Fruit fly (Drosophila melanogaster) whole organism, embryonic: ENCODE results near the gene CG9338.

Source experiments
- CG10267 ChIP-seq: fragments of 200-800 bp; sonication (Bioruptor generic); optimal IDR thresholded peaks from 2 replicates; lab custom pipeline; 2018; ENCODE audit warnings: missing biosample characterization, mild to moderate bottlenecking, missing genetic modification characterization, moderate library complexity
- CG10321 ChIP-seq: fragments of 200-800 bp; sonication (Bioruptor generic); IDR thresholded peaks from 2 replicates; pipeline ENCODE4 v1.3.6; 2022; ENCODE audit warnings: missing biosample characterization, missing genetic modification characterization
- CG10431 ChIP-seq: fragments of 200-800 bp; sonication (Bioruptor generic); optimal IDR thresholded peaks from 3 replicates; lab custom pipeline; 2018; ENCODE audit warnings: missing biosample characterization, mild to moderate bottlenecking, missing genetic modification characterization
- CG10543 ChIP-seq: fragments of 200-800 bp; sonication (Bioruptor generic); optimal IDR thresholded peaks from 3 replicates; lab custom pipeline; 2017; ENCODE audit warnings: missing biosample characterization, mild to moderate bottlenecking, missing genetic modification characterization, moderate library complexity
- CG10979 ChIP-seq: fragments of 200-800 bp; sonication (Bioruptor generic); optimal IDR thresholded peaks from 2 replicates; lab custom pipeline; 2018; ENCODE audit warnings: missing biosample characterization, mild to moderate bottlenecking, missing genetic modification characterization, moderate library complexity
- CG1233 ChIP-seq: fragments of 200-800 bp; sonication (Bioruptor generic); optimal IDR thresholded peaks from 4 replicates; lab custom pipeline; 2018; ENCODE audit warnings: missing biosample characterization, mild to moderate bottlenecking, missing genetic modification characterization
- CG13296 ChIP-seq: fragments of 200-800 bp; sonication (Bioruptor generic); optimal IDR thresholded peaks from 3 replicates; lab custom pipeline; 2018; ENCODE audit warnings: missing biosample characterization, mild to moderate bottlenecking, missing genetic modification characterization
- CG17328 ChIP-seq: fragments of 200-800 bp; sonication (Bioruptor generic); IDR thresholded peaks from 2 replicates; pipeline ENCODE4 v1.3.6; 2022; ENCODE audit warnings: missing biosample characterization, missing genetic modification characterization
- CG2129 ChIP-seq: fragments of 200-800 bp; sonication (Bioruptor generic); IDR thresholded peaks from 2 replicates; pipeline ENCODE4 v1.3.6; 2022; ENCODE audit warnings: missing biosample characterization, missing genetic modification characterization; ENCODE audit not compliant: partially characterized antibody
- CG30403 ChIP-seq: fragments of 200-800 bp; sonication (Bioruptor generic); optimal IDR thresholded peaks from 3 replicates; lab custom pipeline; 2016; ENCODE audit warnings: missing biosample characterization, missing genetic modification characterization
- CG31224 ChIP-seq: fragments of 200-800 bp; sonication (Bioruptor generic); IDR thresholded peaks from 2 replicates; pipeline ENCODE4 v1.3.6; 2022; ENCODE audit warnings: missing biosample characterization, missing genetic modification characterization
- CG3838 ChIP-seq: fragments of 200-800 bp; sonication (Bioruptor generic); optimal IDR thresholded peaks from 3 replicates; lab custom pipeline; 2016; ENCODE audit warnings: missing biosample characterization, missing genetic modification characterization
- CG3847 ChIP-seq: fragments of 200-800 bp; sonication (Bioruptor generic); IDR thresholded peaks from 2 replicates; pipeline ENCODE4 v1.3.6; 2022; ENCODE audit warnings: missing biosample characterization, missing genetic modification characterization
- CG4424 ChIP-seq: fragments of 200-800 bp; sonication (Bioruptor generic); optimal IDR thresholded peaks from 3 replicates; lab custom pipeline; 2016; ENCODE audit warnings: missing biosample characterization, missing genetic modification characterization
- CG7556 ChIP-seq: fragments of 200-800 bp; sonication (Bioruptor generic); optimal IDR thresholded peaks from 2 replicates; lab custom pipeline; 2017; ENCODE audit warnings: missing biosample characterization, mild to moderate bottlenecking, missing genetic modification characterization
- CG8290 ChIP-seq, 3 experiments: fragments of 200-800 bp; sonication (Bioruptor generic); optimal IDR thresholded peaks; 2 replicates each; lab custom pipeline; 2016 to 2019; ENCODE audit warnings: missing biosample characterization in 3 of 3, missing genetic modification characterization in 3 of 3, mild to moderate bottlenecking in 2 of 3, moderate library complexity in 1 of 3
- Deaf1 ChIP-seq: fragments of 200-800 bp; optimal IDR thresholded peaks from 3 replicates; lab custom pipeline; 2019; ENCODE audit warnings: missing biosample characterization, mild to moderate bottlenecking, missing genetic modification characterization, moderate library complexity
- Dfd ChIP-seq, 2 experiments: fragments of >200 bp; optimal IDR thresholded peaks; 2 replicates each; lab custom pipeline; 2017; ENCODE audit warnings: missing biosample characterization in 2 of 2, missing genetic modification characterization in 2 of 2
- Fer1 ChIP-seq: fragments of 200-800 bp; sonication (Bioruptor generic); optimal IDR thresholded peaks from 2 replicates; lab custom pipeline; 2017; ENCODE audit warnings: missing biosample characterization, mild to moderate bottlenecking, missing genetic modification characterization
- Gsc ChIP-seq: fragments of 200-800 bp; sonication (Bioruptor generic); IDR thresholded peaks from 2 replicates; pipeline ENCODE4 v1.3.6; 2022; ENCODE audit warnings: missing biosample characterization, missing genetic modification characterization
- Mad ChIP-seq: fragments of 200-800 bp; sonication (Bioruptor generic); optimal IDR thresholded peaks from 2 replicates; lab custom pipeline; 2016; ENCODE audit warnings: missing biosample characterization, missing genetic modification characterization
- Meics ChIP-seq: fragments of 200-800 bp; sonication (Bioruptor generic); optimal IDR thresholded peaks from 2 replicates; lab custom pipeline; 2017; ENCODE audit warnings: missing biosample characterization, mild to moderate bottlenecking, missing genetic modification characterization
- Stat92E ChIP-seq, 3 experiments: fragments of >200 bp in 2 of 3; fragments of 200-800 bp in 1 of 3; sonication (Bioruptor generic) in 1 of 3; optimal IDR thresholded peaks; 2 replicates each; lab custom pipeline; 2017 to 2019; ENCODE audit warnings: missing biosample characterization in 3 of 3, missing genetic modification characterization in 3 of 3, mild to moderate bottlenecking in 1 of 3, moderate library complexity in 1 of 3
- abd-A ChIP-seq: fragments of 200-800 bp; sonication (Bioruptor generic); optimal IDR thresholded peaks from 3 replicates; lab custom pipeline; 2019; ENCODE audit warnings: missing biosample characterization, mild to moderate bottlenecking, missing genetic modification characterization, moderate library complexity
- ash1 ChIP-seq: fragments of 200-800 bp; sonication (Bioruptor generic); optimal IDR thresholded peaks from 2 replicates; lab custom pipeline; 2018; ENCODE audit warnings: missing biosample characterization, mild to moderate bottlenecking, missing genetic modification characterization
- cas ChIP-seq: fragments of 200-800 bp; sonication (Bioruptor generic); IDR thresholded peaks from 2 replicates; pipeline ENCODE4 v1.3.6; 2022; ENCODE audit warnings: missing biosample characterization, missing genetic modification characterization
- da ChIP-seq: fragments of 200-800 bp; sonication (Bioruptor generic); optimal IDR thresholded peaks from 2 replicates; lab custom pipeline; 2016; ENCODE audit warnings: missing biosample characterization, missing genetic modification characterization
- dmrt99B ChIP-seq: fragments of 200-800 bp; sonication (Bioruptor generic); optimal IDR thresholded peaks from 2 replicates; lab custom pipeline; 2018; ENCODE audit warnings: missing biosample characterization, mild to moderate bottlenecking, missing genetic modification characterization, moderate library complexity
- dpn ChIP-seq, 2 experiments: fragments of 200-800 bp; sonication (Bioruptor generic); optimal IDR thresholded peaks; 3 replicates each; lab custom pipeline; 2016; ENCODE audit warnings: missing biosample characterization in 2 of 2, missing genetic modification characterization in 2 of 2
- ewg ChIP-seq: fragments of 200-800 bp; sonication (Bioruptor generic); optimal IDR thresholded peaks from 3 replicates; lab custom pipeline; 2017; ENCODE audit warnings: mild to moderate bottlenecking, missing biosample characterization, missing genetic modification reagents, missing genetic modification characterization
- exex ChIP-seq: fragments of 200-800 bp; sonication (Bioruptor generic); optimal IDR thresholded peaks from 4 replicates; lab custom pipeline; 2018; ENCODE audit warnings: missing biosample characterization, mild to moderate bottlenecking, missing genetic modification characterization, moderate library complexity
- gcm ChIP-seq: fragments of 200-800 bp; sonication (Bioruptor generic); optimal IDR thresholded peaks from 2 replicates; lab custom pipeline; 2019; ENCODE audit warnings: missing biosample characterization, mild to moderate bottlenecking, missing genetic modification characterization, moderate library complexity
- grau ChIP-seq: fragments of 200-800 bp; optimal IDR thresholded peaks from 3 replicates; lab custom pipeline; 2019; ENCODE audit warnings: missing biosample characterization, mild to moderate bottlenecking, missing genetic modification characterization, moderate library complexity
- gt ChIP-seq: fragments of 200-800 bp; sonication (Bioruptor generic); IDR thresholded peaks from 2 replicates; pipeline ENCODE4 v1.3.6; 2022; ENCODE audit warnings: missing biosample characterization, missing genetic modification characterization
- hbn ChIP-seq: fragments of 200-800 bp; sonication (Bioruptor generic); IDR thresholded peaks from 2 replicates; pipeline ENCODE4 v1.3.6; 2022; ENCODE audit warnings: missing biosample characterization, missing genetic modification characterization; ENCODE audit not compliant: partially characterized antibody
- her ChIP-seq: fragments of 200-800 bp; sonication (Bioruptor generic); optimal IDR thresholded peaks from 2 replicates; lab custom pipeline; 2016; ENCODE audit warnings: missing biosample characterization, missing genetic modification characterization
- kni ChIP-seq: fragments of 200-800 bp; sonication (Bioruptor generic); optimal IDR thresholded peaks from 3 replicates; lab custom pipeline; 2017; ENCODE audit warnings: mild to moderate bottlenecking, missing biosample characterization, missing genetic modification reagents, missing genetic modification characterization
- lilli ChIP-seq: fragments of 200-800 bp; sonication (Bioruptor generic); optimal IDR thresholded peaks from 3 replicates; lab custom pipeline; 2016; ENCODE audit warnings: missing biosample characterization, missing genetic modification characterization
- nmo ChIP-seq: fragments of 200-800 bp; sonication (Bioruptor generic); optimal IDR thresholded peaks from 2 replicates; lab custom pipeline; 2018; ENCODE audit warnings: missing biosample characterization, mild to moderate bottlenecking, missing genetic modification characterization, moderate library complexity
- otp ChIP-seq: fragments of 200-800 bp; sonication (Bioruptor generic); IDR thresholded peaks from 3 replicates; pipeline ENCODE4, ENCODE4 v1.3.6; 2022; ENCODE audit warnings: missing biosample characterization, missing genetic modification characterization
- pan ChIP-seq, 4 experiments: fragments of >200 bp in 3 of 4; fragments of 200-800 bp in 1 of 4; sonication (Bioruptor generic) in 1 of 4; optimal IDR thresholded peaks in 3 of 4; IDR thresholded peaks in 1 of 4; 2 replicates each; pipeline versions ENCODE4 v1.3.6 to Lab custom; 2017 to 2022; ENCODE audit warnings: missing biosample characterization in 2 of 4, missing genetic modification characterization in 2 of 4, mixed read lengths in 1 of 4
- pho ChIP-seq: fragments of 200-800 bp; sonication (Bioruptor generic); optimal IDR thresholded peaks from 2 replicates; lab custom pipeline; 2016; ENCODE audit warnings: missing biosample characterization, missing genetic modification characterization
- salm ChIP-seq: fragments of 200-800 bp; sonication (Bioruptor generic); optimal IDR thresholded peaks from 2 replicates; lab custom pipeline; 2018; ENCODE audit warnings: missing biosample characterization, mild to moderate bottlenecking, missing genetic modification characterization
- seq ChIP-seq: fragments of 200-800 bp; sonication (Bioruptor generic); IDR thresholded peaks from 2 replicates; pipeline ENCODE4 v1.3.6; 2022; ENCODE audit warnings: missing biosample characterization, missing genetic modification characterization
- sna ChIP-seq: fragments of 200-800 bp; sonication (Bioruptor generic); IDR thresholded peaks from 2 replicates; pipeline ENCODE4 v1.3.6; 2022; ENCODE audit warnings: missing biosample characterization, missing genetic modification characterization; ENCODE audit not compliant: partially characterized antibody
- sug ChIP-seq: fragments of 200-800 bp; optimal IDR thresholded peaks from 2 replicates; lab custom pipeline; 2019; ENCODE audit warnings: missing biosample characterization, mild to moderate bottlenecking, missing genetic modification characterization, moderate library complexity
- tna ChIP-seq: fragments of 200-800 bp; sonication (Bioruptor generic); IDR thresholded peaks from 2 replicates; pipeline ENCODE4 v1.3.6; 2022; ENCODE audit warnings: missing biosample characterization, missing genetic modification characterization; ENCODE audit not compliant: partially characterized antibody
- yki ChIP-seq: fragments of >200 bp; optimal IDR thresholded peaks from 3 replicates; lab custom pipeline; 2018

CG9338 gene

dm6 chr2L:20821249-20822024, 43.6 kb upstream of the CG9338 start (continued):
- TF ChIP-seq abd-A (peak; percentile 97), Fer1 (peak; percentile 56), pan (optimal IDR thresholded peaks at IDR 0.05; lab: Kevin White, UChicago) (no peak), pan (GFP tag; optimal IDR thresholded peaks at IDR 0.05 in 1 of 2, IDR thresholded peaks at IDR 0.05 in 1 of 2) (no peak), sna (peak; percentile 53; the same call in 1 of the 2 replicates), CG1233 (GFP tag; lab: Kevin White, UChicago) (no peak), Mad (peak; percentile 25), ewg (GFP tag; lab: Kevin White, UChicago) (no peak), otp (peak; percentile 47; the same call in 1 of the 3 replicates), nmo (no peak), Gsc (GFP tag; lab: Robert Waterston, UW) (no peak), CG3838 (GFP tag; lab: Kevin White, UChicago) (no peak), Deaf1 (peak; percentile 79), salm (no peak), tna (GFP tag; lab: Robert Waterston, UW) (peak; percentile 44; the same call in 1 of the 2 replicates), dpn (GFP tag; optimal IDR thresholded peaks at IDR 0.05; lab: Kevin White, UChicago) (no peak), dmrt99B (no peak), gt (no peak), seq (GFP tag; lab: Robert Waterston, UW) (no peak), CG13296 (GFP tag; lab: Kevin White, UChicago) (no peak), CG8290 (GFP tag; optimal IDR thresholded peaks at IDR 0.05; lab: Kevin White, UChicago) (no peak), CG8290 (tag; optimal IDR thresholded peaks at IDR 0.05; lab: Kevin White, UChicago) (peak in 1 of 2 experiments; percentile 19), ash1 (GFP tag; lab: Kevin White, UChicago) (no peak), CG3847 (GFP tag; lab: Robert Waterston, UW) (peak; percentile 30; the same call in 1 of the 2 replicates), cas (GFP tag; lab: Robert Waterston, UW) (no peak; the same call in 1 of the 2 replicates), her (GFP tag; lab: Kevin White, UChicago) (no peak), hbn (GFP tag; lab: Robert Waterston, UW) (peak; percentile 37), Dfd (GFP tag; optimal IDR thresholded peaks at IDR 0.05; lab: Kevin White, UChicago) (no peak), Meics (GFP tag; lab: Kevin White, UChicago) (no peak), gcm (GFP tag; lab: Kevin White, UChicago) (no peak), lilli (GFP tag; lab: Kevin White, UChicago) (no peak), exex (tag; lab: Kevin White, UChicago) (no peak), yki (lab: Kevin White, UChicago) (peak; percentile 80), CG10321 (no peak), CG10431 (GFP tag; lab: Kevin White, UChicago) (peak; percentile 36), Stat92E (GFP tag; optimal IDR thresholded peaks at IDR 0.05; lab: Kevin White, UChicago) (peak in 1 of 3 experiments; percentile 32), CG10543 (GFP tag; lab: Kevin White, UChicago) (peak; percentile 83), CG4424 (GFP tag; lab: Kevin White, UChicago) (peak; percentile 24), CG17328 (GFP tag; lab: Robert Waterston, UW) (peak; percentile 33; the same call in 1 of the 2 replicates), pho (no peak), CG2129 (GFP tag; lab: Robert Waterston, UW) (no peak), kni (GFP tag; lab: Kevin White, UChicago) (peak; percentile 90), CG10267 (tag; lab: Kevin White, UChicago) (no peak), da (GFP tag; lab: Kevin White, UChicago) (no peak), CG31224 (peak; percentile 100), CG7556 (GFP tag; lab: Kevin White, UChicago) (no peak), grau (peak; percentile 67), CG30403 (GFP tag; lab: Kevin White, UChicago) (no peak), CG10979 (peak; percentile 32), sug (tag; lab: Kevin White, UChicago) (peak; percentile 56)
